Fruit fly (Drosophila melanogaster): ENCODE measurements around the gene CG8907.

dm6 chr3R:16982108-16982707 is 25.9 kb upstream of the CG8907 start, which contains the start of gene AhcyL2:
- TF ChIP-seq dac (GFP tag; optimal IDR thresholded peaks at IDR 0.05) (no peak), Sox14 (GFP tag; optimal IDR thresholded peaks at IDR 0.05) (no peak), achi (GFP tag; optimal IDR thresholded peaks at IDR 0.05) (no peak), CG15336 (GFP tag; IDR thresholded peaks at IDR 0.05) (peak; percentile 28; the same call in 1 of the 2 replicates), dsx (GFP tag; optimal IDR thresholded peaks at IDR 0.05; ENCODE audit: poor library complexity, severe bottlenecking) (no peak), Smox (GFP tag; optimal IDR thresholded peaks at IDR 0.05) (no peak)
